Worm (Caenorhabditis elegans): Measurements from ENCODE around the gene daf-4.

daf-4 gene

ce11 chrIII:5680141-5680540 is 55.2 kb downstream of the daf-4 start, which contains the start of gene pst-2:
Gene pst-2, plus strand, starts transcription at chrIII:5680433.
- TF ChIP-seq R02D3.7 (tag; optimal IDR thresholded peaks at IDR 0.05) (no peak), mbf-1 (tag; optimal IDR thresholded peaks at IDR 0.05) (no peak), dmd-4 (tag; optimal IDR thresholded peaks at IDR 0.05) (no peak), nhr-21 (tag; optimal IDR thresholded peaks at IDR 0.05) (no peak), sma-3 (GFP tag; optimal IDR thresholded peaks at IDR 0.05) (no peak), ZK546.5 (tag; optimal IDR thresholded peaks at IDR 0.05) (no peak), alr-1 (tag; optimal IDR thresholded peaks at IDR 0.05) (no peak), nhr-129 (tag; optimal IDR thresholded peaks at IDR 0.05) (no peak), ceh-16 (tag; optimal IDR thresholded peaks at IDR 0.05) (no peak), skn-1 (tag; optimal IDR thresholded peaks at IDR 0.05) (no peak), ztf-11 (tag; optimal IDR thresholded peaks at IDR 0.05) (no peak), elt-1 (tag; optimal IDR thresholded peaks at IDR 0.05) (no peak), unc-39 (tag; optimal IDR thresholded peaks at IDR 0.05) (no peak), mab-5 (tag; optimal IDR thresholded peaks at IDR 0.05) (no peak), nhr-11 (tag; optimal IDR thresholded peaks at IDR 0.05) (no peak)
